Worm (Caenorhabditis elegans) whole organism, L4 larva: ENCODE data around the gene mdt-6.

Source experiments
- F49E8.2 ChIP-seq: sonication (generic microtip); optimal IDR thresholded peaks from 2 replicates; lab custom pipeline; 2016; ENCODE audit warnings: missing compliant biosample characterization, mild to moderate bottlenecking, missing genetic modification characterization, borderline replicate concordance
- T26A8.4 ChIP-seq: fragments of 200-800 bp; sonication (Bioruptor generic); IDR thresholded peaks from 2 replicates; pipeline ENCODE4 v1.3.6; 2022; ENCODE audit warnings: missing genetic modification characterization, missing compliant biosample characterization
- Y105C5A.15 ChIP-seq: fragments of 200-800 bp; sonication (Bioruptor generic); IDR thresholded peaks from 2 replicates; pipeline ENCODE4 v1.3.6; 2022; ENCODE audit warnings: missing genetic modification characterization, missing compliant biosample characterization
- ceh-32 ChIP-seq: sonication (generic microtip); optimal IDR thresholded peaks from 2 replicates; lab custom pipeline; 2016; ENCODE audit warnings: mild to moderate bottlenecking, missing genetic modification characterization, missing compliant biosample characterization; ENCODE audit not compliant: poor library complexity
- fkh-10 ChIP-seq: fragments of 150-350 bp; optimal IDR thresholded peaks from 2 replicates; lab custom pipeline; 2014; ENCODE audit warnings: missing biosample characterization, missing genetic modification reagents, missing genetic modification characterization
- skn-1 ChIP-seq: fragments of 150-350 bp; optimal IDR thresholded peaks from 2 replicates; lab custom pipeline; 2014; ENCODE audit warnings: missing biosample characterization, missing genetic modification characterization
- snpc-4 ChIP-seq: fragments of 150-350 bp; optimal IDR thresholded peaks from 2 replicates; lab custom pipeline; 2014; ENCODE audit warnings: missing biosample characterization, missing genetic modification characterization

ce11 chrV:7050153-7050552, 9.3 kb downstream of the mdt-6 start:
- TF ChIP-seq Y105C5A.15 (GFP tag; lab: Robert Waterston, UW) (no peak), snpc-4 (tag; lab: Kevin White, UChicago) (no peak), ceh-32 (tag; lab: Kevin White, UChicago) (no peak), skn-1 (tag; lab: Kevin White, UChicago) (no peak), fkh-10 (GFP tag; lab: Kevin White, UChicago) (no peak), F49E8.2 (tag; lab: Kevin White, UChicago) (no peak), T26A8.4 (no peak)
